Worm (Caenorhabditis elegans) whole organism, L1 larva: ENCODE measurements around the gene F47D12.9.

Experiments used
- C04F5.9 ChIP-seq: sonication (generic microtip); optimal IDR thresholded peaks from 2 replicates; lab custom pipeline; 2016; ENCODE audit warnings: missing genetic modification characterization, missing compliant biosample characterization
- C16A3.4 ChIP-seq: fragments of 150-350 bp; optimal IDR thresholded peaks from 2 replicates; lab custom pipeline; 2014; ENCODE audit warnings: missing biosample characterization, missing genetic modification characterization
- Y116A8C.19 ChIP-seq: sonication (generic microtip); optimal IDR thresholded peaks from 2 replicates; lab custom pipeline; 2016; ENCODE audit warnings: missing compliant biosample characterization, missing genetic modification characterization, borderline replicate concordance
- aly-2 ChIP-seq: fragments of 150-350 bp; optimal IDR thresholded peaks from 2 replicates; lab custom pipeline; 2014; ENCODE audit warnings: missing biosample characterization, missing genetic modification characterization
- ceh-63 ChIP-seq: fragments of 200-800 bp; sonication (Bioruptor generic); optimal IDR thresholded peaks from 2 replicates; lab custom pipeline; 2018; ENCODE audit warnings: mild to moderate bottlenecking, missing genetic modification characterization, missing compliant biosample characterization
- ceh-8 ChIP-seq: fragments of 200-800 bp; sonication (Bioruptor generic); optimal IDR thresholded peaks from 2 replicates; lab custom pipeline; 2018; ENCODE audit warnings: mild to moderate bottlenecking, missing genetic modification characterization, moderate library complexity, missing compliant biosample characterization
- ceh-82 ChIP-seq, 3 experiments: fragments of 150-350 bp in 1 of 3; sonication (generic microtip) in 2 of 3; optimal IDR thresholded peaks; 2 replicates each; lab custom pipeline; 2014 to 2017; ENCODE audit warnings: missing biosample characterization in 3 of 3, missing genetic modification characterization in 3 of 3
- ceh-90 ChIP-seq: sonication (generic microtip); optimal IDR thresholded peaks from 2 replicates; lab custom pipeline; 2016; ENCODE audit warnings: missing genetic modification characterization, missing compliant biosample characterization
- ces-1 ChIP-seq: fragments of 150-350 bp; optimal IDR thresholded peaks from 2 replicates; lab custom pipeline; 2014; ENCODE audit warnings: missing biosample characterization, missing genetic modification reagents, missing genetic modification characterization
- efl-1 ChIP-seq, 4 experiments: fragments of 150-350 bp; optimal IDR thresholded peaks in 3 of 4; peaks in 1 of 4; 1 replicate in 1 of 4; 2 replicates in 3 of 4; lab custom pipeline; 2014; ENCODE audit warnings: missing biosample characterization in 2 of 4, missing genetic modification characterization in 2 of 4, missing genetic modification reagents in 2 of 4
- efl-3 ChIP-seq: fragments of 200-800 bp; sonication (Bioruptor generic); optimal IDR thresholded peaks from 2 replicates; lab custom pipeline; 2018; ENCODE audit warnings: mild to moderate bottlenecking, missing genetic modification characterization, missing compliant biosample characterization
- egl-13 ChIP-seq: sonication (generic microtip); optimal IDR thresholded peaks from 2 replicates; lab custom pipeline; 2016; ENCODE audit warnings: missing genotype, missing genetic modification reagents, missing genetic modification characterization, missing compliant biosample characterization
- egl-27 ChIP-seq, 2 experiments: fragments of 150-350 bp in 1 of 2; sonication (generic microtip); optimal IDR thresholded peaks; 3 replicates each; lab custom pipeline; 2017 to 2018; ENCODE audit warnings: missing biosample characterization in 2 of 2, missing genetic modification characterization in 2 of 2, missing genetic modification reagents in 2 of 2
- elt-2 ChIP-seq: sonication (generic microtip); optimal IDR thresholded peaks from 2 replicates; lab custom pipeline; 2016; ENCODE audit warnings: missing genetic modification characterization, mild to moderate bottlenecking, inconsistent platforms, missing compliant biosample characterization, missing genetic modification reagents
- elt-3 ChIP-seq, 6 experiments: fragments of 150-350 bp in 1 of 6; sonication (generic microtip); optimal IDR thresholded peaks; 2 replicates each; lab custom pipeline; 2017 to 2018; ENCODE audit warnings: missing biosample characterization in 6 of 6, missing genetic modification characterization in 6 of 6, inconsistent platforms in 1 of 6
- ets-5 ChIP-seq: fragments of 200-800 bp; sonication (Bioruptor generic); IDR thresholded peaks from 2 replicates; pipeline ENCODE4 v1.3.6; 2022; ENCODE audit warnings: missing genetic modification characterization, missing compliant biosample characterization
- fkh-10 ChIP-seq: sonication (generic microtip); optimal IDR thresholded peaks from 2 replicates; lab custom pipeline; 2017; ENCODE audit warnings: missing biosample characterization, missing genetic modification reagents, missing genetic modification characterization
- hlh-4 ChIP-seq: sonication (generic microtip); optimal IDR thresholded peaks from 2 replicates; lab custom pipeline; 2016; ENCODE audit warnings: mild to moderate bottlenecking, missing genetic modification characterization, missing compliant biosample characterization
- hpl-2 ChIP-seq: fragments of 150-350 bp; optimal IDR thresholded peaks from 2 replicates; lab custom pipeline; 2014; ENCODE audit warnings: missing biosample characterization, missing genetic modification reagents, missing genetic modification characterization
- irx-1 ChIP-seq: sonication (generic microtip); optimal IDR thresholded peaks from 2 replicates; lab custom pipeline; 2016; ENCODE audit warnings: missing genetic modification characterization, missing compliant biosample characterization
- isw-1 ChIP-seq: fragments of 200-800 bp; sonication (Bioruptor generic); IDR thresholded peaks from 2 replicates; pipeline ENCODE4 v1.3.6; 2022; ENCODE audit warnings: missing genetic modification characterization, missing compliant biosample characterization
- jun-1 ChIP-seq: fragments of 150-350 bp; optimal IDR thresholded peaks from 2 replicates; lab custom pipeline; 2014; ENCODE audit warnings: missing biosample characterization, missing genetic modification reagents, missing genetic modification characterization
- lin-13 ChIP-seq: fragments of 150-350 bp; optimal IDR thresholded peaks from 2 replicates; lab custom pipeline; 2014; ENCODE audit warnings: missing biosample characterization, missing genetic modification reagents, missing genetic modification characterization
- lin-14 ChIP-seq: fragments of 200-800 bp; sonication (Bioruptor generic); optimal IDR thresholded peaks from 2 replicates; lab custom pipeline; 2018; ENCODE audit warnings: mild to moderate bottlenecking, missing genetic modification characterization, moderate library complexity, missing compliant biosample characterization
- lin-35 ChIP-seq, 2 experiments: fragments of 150-350 bp; optimal IDR thresholded peaks; 2 replicates each; lab custom pipeline; 2014; ENCODE audit warnings: missing biosample characterization in 2 of 2, missing genetic modification characterization in 2 of 2, missing genetic modification reagents in 2 of 2
- lir-3 ChIP-seq: sonication (generic microtip); optimal IDR thresholded peaks from 2 replicates; lab custom pipeline; 2016; ENCODE audit warnings: mild to moderate bottlenecking, missing genetic modification characterization, moderate library complexity, missing compliant biosample characterization; ENCODE audit not compliant: poor library complexity
- mab-9 ChIP-seq: fragments of 200-800 bp; sonication (Bioruptor generic); IDR thresholded peaks from 2 replicates; pipeline ENCODE4 v1.3.6; 2022; ENCODE audit warnings: missing genetic modification reagents, missing genetic modification characterization, missing compliant biosample characterization
- nhr-11 ChIP-seq: fragments of 150-350 bp; optimal IDR thresholded peaks from 2 replicates; lab custom pipeline; 2014; ENCODE audit warnings: missing biosample characterization, missing genetic modification characterization
- nhr-19 ChIP-seq: fragments of 200-800 bp; sonication (Bioruptor generic); conservative IDR thresholded peaks from 2 replicates; pipeline ENCODE4 v1.3.6; 2022; ENCODE audit warnings: missing genetic modification characterization, missing compliant biosample characterization
- nhr-20 ChIP-seq: sonication (generic microtip); optimal IDR thresholded peaks from 2 replicates; lab custom pipeline; 2016; ENCODE audit warnings: mild to moderate bottlenecking, missing genetic modification characterization, missing compliant biosample characterization
- nhr-237 ChIP-seq: fragments of 150-350 bp; optimal IDR thresholded peaks from 2 replicates; lab custom pipeline; 2014; ENCODE audit warnings: missing biosample characterization, missing genetic modification characterization
- nhr-47 ChIP-seq: sonication (generic microtip); optimal IDR thresholded peaks from 2 replicates; lab custom pipeline; 2016; ENCODE audit warnings: mild to moderate bottlenecking, missing genetic modification characterization, moderate library complexity, missing compliant biosample characterization
- nhr-71 ChIP-seq: sonication (generic microtip); optimal IDR thresholded peaks from 2 replicates; lab custom pipeline; 2016; ENCODE audit warnings: mild to moderate bottlenecking, missing genetic modification characterization, moderate library complexity, missing compliant biosample characterization
- nhr-76 ChIP-seq: sonication (generic microtip); optimal IDR thresholded peaks from 2 replicates; lab custom pipeline; 2017; ENCODE audit warnings: missing biosample characterization, missing genetic modification characterization
- nhr-85 ChIP-seq: sonication (generic microtip); peaks from one replicate; lab custom pipeline; 2016; ENCODE audit warnings: missing genetic modification characterization, inconsistent platforms, missing compliant biosample characterization
- nhr-90 ChIP-seq: sonication (generic microtip); optimal IDR thresholded peaks from 2 replicates; lab custom pipeline; 2016; ENCODE audit warnings: mild to moderate bottlenecking, missing genetic modification characterization, missing compliant biosample characterization; ENCODE audit not compliant: poor library complexity
- rnt-1 ChIP-seq: sonication (generic microtip); optimal IDR thresholded peaks from 2 replicates; lab custom pipeline; 2016; ENCODE audit warnings: mild to moderate bottlenecking, missing genetic modification characterization, moderate library complexity, missing compliant biosample characterization
- snpc-4 ChIP-seq: fragments of 150-350 bp; optimal IDR thresholded peaks from 2 replicates; lab custom pipeline; 2014; ENCODE audit warnings: missing biosample characterization, missing genetic modification characterization
- sox-4 ChIP-seq: sonication (generic microtip); optimal IDR thresholded peaks from 2 replicates; lab custom pipeline; 2016; ENCODE audit warnings: missing genetic modification characterization, missing compliant biosample characterization
- swsn-7 ChIP-seq: sonication (generic microtip); optimal IDR thresholded peaks from 2 replicates; lab custom pipeline; 2016; ENCODE audit warnings: missing genetic modification characterization, missing compliant biosample characterization
- tlp-1 ChIP-seq: fragments of 150-350 bp; optimal IDR thresholded peaks from 2 replicates; lab custom pipeline; 2014; ENCODE audit warnings: missing biosample characterization, missing genetic modification characterization
- unc-130 ChIP-seq: fragments of 150-350 bp; optimal IDR thresholded peaks from 2 replicates; lab custom pipeline; 2017; ENCODE audit warnings: missing biosample characterization, missing genetic modification characterization, inconsistent platforms
- unc-30 ChIP-seq: sonication (generic microtip); optimal IDR thresholded peaks from 2 replicates; lab custom pipeline; 2017; ENCODE audit warnings: missing biosample characterization, missing genetic modification characterization
- unc-62 ChIP-seq: fragments of 150-350 bp; optimal IDR thresholded peaks from 2 replicates; lab custom pipeline; 2014; ENCODE audit warnings: missing biosample characterization, missing genetic modification reagents, missing genetic modification characterization
- unc-86 ChIP-seq: sonication (generic microtip); optimal IDR thresholded peaks from 2 replicates; lab custom pipeline; 2016; ENCODE audit warnings: missing genetic modification characterization, missing compliant biosample characterization
- unc-98 ChIP-seq: fragments of 200-800 bp; sonication (Bioruptor generic); IDR thresholded peaks from 2 replicates; pipeline ENCODE4 v1.3.6; 2022; ENCODE audit warnings: missing genetic modification characterization, missing compliant biosample characterization
- vab-15 ChIP-seq: sonication (generic microtip); optimal IDR thresholded peaks from 2 replicates; lab custom pipeline; 2017; ENCODE audit warnings: missing genotype, mild to moderate bottlenecking, missing genetic modification characterization, missing compliant biosample characterization
- xbp-1 ChIP-seq: sonication (generic microtip); optimal IDR thresholded peaks from 2 replicates; lab custom pipeline; 2016; ENCODE audit warnings: missing genetic modification characterization, missing compliant biosample characterization
- zip-4 ChIP-seq: fragments of 200-800 bp; sonication (Bioruptor generic); optimal IDR thresholded peaks from 2 replicates; lab custom pipeline; 2018; ENCODE audit warnings: mild to moderate bottlenecking, missing genetic modification characterization, moderate library complexity, missing compliant biosample characterization

F47D12.9 gene

DNA sequence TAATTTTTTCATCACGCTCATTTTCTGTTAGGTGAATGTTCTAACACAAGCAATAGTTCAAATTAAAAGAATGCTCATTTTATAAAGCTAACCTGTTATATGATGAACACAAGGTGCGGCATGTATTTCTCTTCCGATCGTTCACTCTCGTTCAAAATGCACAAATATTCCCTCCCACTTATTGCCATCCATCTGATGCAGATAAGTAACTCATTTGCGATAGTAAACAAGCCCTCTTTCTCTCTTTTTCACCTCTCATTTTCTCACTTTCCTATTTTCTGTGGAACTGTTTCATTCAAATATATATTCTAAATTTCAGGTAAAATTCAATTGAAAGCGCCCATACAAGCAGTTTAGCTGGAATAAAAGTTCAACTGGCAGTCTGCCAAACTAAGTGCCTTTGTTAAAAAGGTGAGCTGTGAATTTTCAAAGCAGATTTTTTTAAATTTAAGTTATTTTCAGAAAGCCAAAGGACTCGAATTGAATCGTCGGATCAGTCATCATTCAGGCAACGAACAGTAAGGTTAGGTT is 42.9 kb upstream of the F47D12.9 start, which contains the start of the genes trmt-10C.2 and C56G2.22:
trmt-10C.2 (plus strand) TSS at position 314 of the 531 bp plus-strand sequence.
C56G2.22 (plus strand) TSS at position 481 of the 531 bp plus-strand sequence.
- TF ChIP-seq tlp-1 (tag; lab: Kevin White, UChicago) (no peak), snpc-4 (tag; lab: Kevin White, UChicago) (no peak), sox-4 (tag; lab: Kevin White, UChicago) (no peak), nhr-76 (tag; lab: Kevin White, UChicago) (no peak), irx-1 (tag; lab: Kevin White, UChicago) (no peak), efl-3 (no peak), ceh-8 (no peak), isw-1 (GFP tag; lab: Robert Waterston, UW) (no peak), jun-1 (tag; lab: Kevin White, UChicago) (no peak), unc-98 (GFP tag; lab: Robert Waterston, UW) (no peak), lir-3 (no peak), unc-86 (no peak), vab-15 (tag; lab: Kevin White, UChicago) (no peak), nhr-85 (tag; lab: Kevin White, UChicago) (no peak), zip-4 (GFP tag; lab: Kevin White, UChicago) (no peak), ces-1 (GFP tag; lab: Kevin White, UChicago) (no peak), Y116A8C.19 (tag; lab: Kevin White, UChicago) (no peak), nhr-47 (tag; lab: Kevin White, UChicago) (no peak)

DNA sequence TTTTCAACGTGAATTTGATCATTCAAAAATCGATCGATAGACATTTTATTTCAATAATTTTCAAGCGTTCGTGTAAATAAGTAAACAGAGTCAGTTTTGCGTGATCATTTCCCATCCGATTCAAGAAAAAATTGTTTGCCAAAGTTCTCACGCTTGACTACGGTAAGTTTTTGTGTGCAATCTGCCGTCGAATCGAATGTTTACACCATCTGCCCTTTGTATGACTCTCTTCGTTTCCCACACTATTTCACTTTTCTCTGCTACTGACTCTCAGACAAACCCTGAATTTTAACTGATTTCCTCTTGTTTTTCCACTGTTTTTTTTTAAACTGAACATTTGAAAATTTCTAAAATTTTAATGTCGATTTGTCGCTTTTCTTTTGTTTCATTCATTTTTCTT is 41.6 kb upstream of the F47D12.9 start:
- TF ChIP-seq vab-15 (tag; lab: Kevin White, UChicago) = no peak
- TF ChIP-seq nhr-19 (GFP tag; lab: Robert Waterston, UW) = peak; percentile 88
- TF ChIP-seq ceh-63 (GFP tag; lab: Kevin White, UChicago) = no peak
- TF ChIP-seq nhr-85 (tag; lab: Kevin White, UChicago) = peak; percentile 94
- TF ChIP-seq sox-4 (tag; lab: Kevin White, UChicago) = no peak
- no peak for TF ChIP-seq unc-30
- peak; percentile 76 to 85 (median 79) for TF ChIP-seq ceh-82 (tag; optimal IDR thresholded peaks at IDR 0.05; lab: Kevin White, UChicago)
- TF ChIP-seq nhr-71 (tag; lab: Kevin White, UChicago) = peak; percentile 93
- TF ChIP-seq lin-35 (GFP tag; optimal IDR thresholded peaks at IDR 0.05; lab: Kevin White, UChicago) = peak; percentile 84 to 87
- no peak for TF ChIP-seq unc-62 (GFP tag; lab: Kevin White, UChicago)
- peak; percentile 94 for TF ChIP-seq nhr-20
- peak in 1 of 2 experiments; percentile 21 for TF ChIP-seq egl-27 (tag; optimal IDR thresholded peaks at IDR 0.05; lab: Kevin White, UChicago)
- TF ChIP-seq ces-1 (GFP tag; lab: Kevin White, UChicago) = no peak
- peak; percentile 80 for TF ChIP-seq xbp-1 (tag; lab: Kevin White, UChicago)
- TF ChIP-seq ceh-90 (tag; lab: Kevin White, UChicago) = peak; percentile 21
- no peak for TF ChIP-seq hlh-4 (tag; lab: Kevin White, UChicago)
- peak; percentile 84 for TF ChIP-seq irx-1 (tag; lab: Kevin White, UChicago)
- TF ChIP-seq elt-2 (tag; lab: Kevin White, UChicago) = peak; percentile 39
- peak in 3 of 6 experiments; percentile 25 to 68 (median 64) for TF ChIP-seq elt-3 (tag; optimal IDR thresholded peaks at IDR 0.05; lab: Kevin White, UChicago)
- peak; percentile 52 for TF ChIP-seq nhr-237 (tag; lab: Kevin White, UChicago)
- no peak for TF ChIP-seq efl-3
- peak; percentile 91 for TF ChIP-seq lin-14
- peak; percentile 73 for TF ChIP-seq hpl-2 (GFP tag; lab: Kevin White, UChicago)
- TF ChIP-seq lin-13 (GFP tag; lab: Kevin White, UChicago) = peak; percentile 90
- TF ChIP-seq rnt-1 (tag; lab: Kevin White, UChicago) = peak; percentile 93
- no peak for TF ChIP-seq ets-5 (GFP tag; lab: Robert Waterston, UW)
- TF ChIP-seq unc-130 = peak; percentile 69
- TF ChIP-seq egl-13 = no peak
- peak; percentile 89 for TF ChIP-seq swsn-7 (tag; lab: Kevin White, UChicago)
- peak; percentile 12 for TF ChIP-seq fkh-10
- TF ChIP-seq unc-98 (GFP tag; lab: Robert Waterston, UW) = 0 out of 2 replicates have a peak, but pooled peaks have one; percentile 26
- TF ChIP-seq mab-9 (GFP tag; lab: Robert Waterston, UW) = peak; percentile 54
- no peak for TF ChIP-seq nhr-11 (tag; lab: Kevin White, UChicago)
- TF ChIP-seq C04F5.9 = peak; percentile 71
- peak; percentile 83 for TF ChIP-seq nhr-90 (tag; lab: Kevin White, UChicago)
- peak; percentile 88 for TF ChIP-seq aly-2
- peak; percentile 85 to 86 for TF ChIP-seq efl-1 (optimal IDR thresholded peaks at IDR 0.05; lab: Kevin White, UChicago)
- TF ChIP-seq efl-1 (GFP tag; optimal IDR thresholded peaks at IDR 0.05 in 1 of 2; lab: Kevin White, UChicago) = peak; percentile 75 to 97
- TF ChIP-seq C16A3.4 (tag; lab: Kevin White, UChicago) = peak; percentile 94
